Worm (Caenorhabditis elegans) whole organism, late embryonic: Measurements from ENCODE around the gene T16G12.12.

Source experiments
- C08G9.2 ChIP-seq: sonication (generic microtip); optimal IDR thresholded peaks from 2 replicates; lab custom pipeline; 2016; ENCODE audit warnings: mild to moderate bottlenecking, missing genetic modification characterization, moderate library complexity, missing compliant biosample characterization
- F13H6.1 ChIP-seq: sonication (generic microtip); optimal IDR thresholded peaks from 2 replicates; lab custom pipeline; 2016; ENCODE audit warnings: missing genetic modification characterization, missing compliant biosample characterization
- K09A11.1 ChIP-seq: sonication (generic microtip); optimal IDR thresholded peaks from 2 replicates; lab custom pipeline; 2017; ENCODE audit warnings: antibody characterized with exemption, mild to moderate bottlenecking, missing genetic modification characterization, missing compliant biosample characterization; ENCODE audit not compliant: insufficient read depth
- Y22D7AL.16 ChIP-seq: sonication (generic microtip); optimal IDR thresholded peaks from 2 replicates; lab custom pipeline; 2016; ENCODE audit warnings: missing genetic modification characterization, missing compliant biosample characterization
- ahr-1 ChIP-seq: sonication (generic microtip); optimal IDR thresholded peaks from 2 replicates; lab custom pipeline; 2016; ENCODE audit warnings: missing genetic modification characterization, missing compliant biosample characterization
- ceh-14 ChIP-seq: sonication (generic microtip); optimal IDR thresholded peaks from 2 replicates; lab custom pipeline; 2016; ENCODE audit warnings: missing genotype, missing genetic modification characterization, missing compliant biosample characterization
- ceh-18 ChIP-seq: sonication (generic microtip); optimal IDR thresholded peaks from 2 replicates; lab custom pipeline; 2016; ENCODE audit warnings: missing genetic modification characterization, missing compliant biosample characterization
- ceh-19 ChIP-seq: fragments of 200-800 bp; sonication (Bioruptor generic); optimal IDR thresholded peaks from 2 replicates; lab custom pipeline; 2018; ENCODE audit warnings: mild to moderate bottlenecking, missing genetic modification characterization, missing compliant biosample characterization
- ceh-30 ChIP-seq: fragments of 150-350 bp; optimal IDR thresholded peaks from 2 replicates; lab custom pipeline; 2014; ENCODE audit warnings: missing biosample characterization, missing genetic modification characterization
- ceh-31 ChIP-seq: sonication (generic microtip); optimal IDR thresholded peaks from 2 replicates; lab custom pipeline; 2016; ENCODE audit warnings: missing genetic modification characterization, missing compliant biosample characterization
- ceh-34 ChIP-seq: sonication (generic microtip); optimal IDR thresholded peaks from 2 replicates; lab custom pipeline; 2016; ENCODE audit warnings: mild to moderate bottlenecking, missing genetic modification characterization, missing compliant biosample characterization
- ceh-45 ChIP-seq: fragments of 200-800 bp; sonication (Bioruptor generic); IDR thresholded peaks from 2 replicates; pipeline ENCODE4 v1.3.6; 2022; ENCODE audit warnings: missing genetic modification reagents, missing genetic modification characterization, missing compliant biosample characterization
- ceh-6 ChIP-seq: fragments of 200-800 bp; sonication (Bioruptor generic); optimal IDR thresholded peaks from 2 replicates; lab custom pipeline; 2018; ENCODE audit warnings: mild to moderate bottlenecking, missing genetic modification characterization, missing compliant biosample characterization
- ceh-9 ChIP-seq: sonication (generic microtip); optimal IDR thresholded peaks from 2 replicates; lab custom pipeline; 2016; ENCODE audit warnings: mild to moderate bottlenecking, missing genetic modification characterization, inconsistent platforms, missing compliant biosample characterization
- che-1 ChIP-seq: sonication (generic microtip); optimal IDR thresholded peaks from 2 replicates; lab custom pipeline; 2016; ENCODE audit warnings: mild to moderate bottlenecking, missing genetic modification characterization, missing compliant biosample characterization
- elt-4 ChIP-seq: sonication (generic microtip); optimal IDR thresholded peaks from 2 replicates; lab custom pipeline; 2016; ENCODE audit warnings: missing genetic modification characterization, missing compliant biosample characterization
- fkh-6 ChIP-seq: sonication (generic microtip); optimal IDR thresholded peaks from 2 replicates; lab custom pipeline; 2016; ENCODE audit warnings: missing genetic modification characterization, missing compliant biosample characterization
- gmeb-2 ChIP-seq: sonication (generic microtip); optimal IDR thresholded peaks from 2 replicates; lab custom pipeline; 2016; ENCODE audit warnings: missing genetic modification characterization, inconsistent platforms, missing compliant biosample characterization
- hlh-13 ChIP-seq: fragments of 200-800 bp; sonication (Bioruptor generic); optimal IDR thresholded peaks from 2 replicates; lab custom pipeline; 2018; ENCODE audit warnings: mild to moderate bottlenecking, missing genetic modification characterization, missing compliant biosample characterization
- hlh-15 ChIP-seq: sonication (generic microtip); optimal IDR thresholded peaks from 2 replicates; lab custom pipeline; 2016; ENCODE audit warnings: missing genetic modification characterization, missing compliant biosample characterization
- hlh-6 ChIP-seq: sonication (generic microtip); optimal IDR thresholded peaks from 2 replicates; lab custom pipeline; 2016; ENCODE audit warnings: missing genotype, missing genetic modification characterization, missing compliant biosample characterization
- lin-11 ChIP-seq: fragments of 200-800 bp; sonication (Bioruptor generic); optimal IDR thresholded peaks from 2 replicates; lab custom pipeline; 2018; ENCODE audit warnings: mild to moderate bottlenecking, missing genetic modification characterization, missing compliant biosample characterization
- madf-2 ChIP-seq: sonication (generic microtip); optimal IDR thresholded peaks from 2 replicates; lab custom pipeline; 2017; ENCODE audit warnings: missing genetic modification characterization, missing compliant biosample characterization
- nfya-1 ChIP-seq: sonication (generic microtip); optimal IDR thresholded peaks from 2 replicates; lab custom pipeline; 2017; ENCODE audit warnings: missing genetic modification characterization, mild to moderate bottlenecking, missing compliant biosample characterization, antibody characterized with exemption, moderate library complexity
- nhr-11 ChIP-seq: fragments of 150-350 bp; optimal IDR thresholded peaks from 2 replicates; lab custom pipeline; 2014; ENCODE audit warnings: missing biosample characterization, missing genetic modification characterization
- npax-4 ChIP-seq: sonication (generic microtip); optimal IDR thresholded peaks from 2 replicates; lab custom pipeline; 2016; ENCODE audit warnings: missing genetic modification characterization, missing compliant biosample characterization
- odd-2 ChIP-seq: sonication (generic microtip); optimal IDR thresholded peaks from 2 replicates; lab custom pipeline; 2017; ENCODE audit warnings: antibody characterized with exemption, mild to moderate bottlenecking, missing genetic modification characterization, missing compliant biosample characterization
- pros-1 ChIP-seq: fragments of 150-350 bp; optimal IDR thresholded peaks from 2 replicates; lab custom pipeline; 2014; ENCODE audit warnings: missing biosample characterization, missing genetic modification reagents, missing genetic modification characterization
- rnt-1 ChIP-seq: sonication (generic microtip); optimal IDR thresholded peaks from 2 replicates; lab custom pipeline; 2016; ENCODE audit warnings: missing genetic modification characterization, missing compliant biosample characterization
- sdc-2 ChIP-seq: sonication (generic microtip); optimal IDR thresholded peaks from 2 replicates; lab custom pipeline; 2016; ENCODE audit warnings: missing genotype, missing genetic modification characterization, missing compliant biosample characterization
- sox-2 ChIP-seq: fragments of 200-800 bp; sonication (Bioruptor generic); IDR thresholded peaks from 2 replicates; pipeline ENCODE4 v1.3.6; 2022; ENCODE audit warnings: missing genetic modification reagents, missing genetic modification characterization, missing compliant biosample characterization
- syd-9 ChIP-seq: sonication (generic microtip); optimal IDR thresholded peaks from 2 replicates; lab custom pipeline; 2016; ENCODE audit warnings: mild to moderate bottlenecking, missing genetic modification characterization, moderate library complexity, missing compliant biosample characterization
- tbx-2 ChIP-seq: sonication (generic microtip); optimal IDR thresholded peaks from 2 replicates; lab custom pipeline; 2016; ENCODE audit warnings: missing genetic modification characterization, missing compliant biosample characterization
- tbx-7 ChIP-seq: sonication (generic microtip); optimal IDR thresholded peaks from 2 replicates; lab custom pipeline; 2016; ENCODE audit warnings: missing genotype, missing genetic modification characterization, missing compliant biosample characterization
- ttx-3 ChIP-seq: sonication (generic microtip); optimal IDR thresholded peaks from 2 replicates; lab custom pipeline; 2016; ENCODE audit warnings: missing genetic modification reagents, missing genetic modification characterization, missing compliant biosample characterization
- unc-86 ChIP-seq: sonication (generic microtip); optimal IDR thresholded peaks from 2 replicates; lab custom pipeline; 2016; ENCODE audit warnings: missing genetic modification characterization, missing compliant biosample characterization
- zip-5 ChIP-seq: sonication (generic microtip); optimal IDR thresholded peaks from 2 replicates; lab custom pipeline; 2016; ENCODE audit warnings: missing genetic modification characterization, missing compliant biosample characterization
- ztf-16 ChIP-seq: sonication (generic microtip); optimal IDR thresholded peaks from 2 replicates; lab custom pipeline; 2017; ENCODE audit warnings: missing genetic modification characterization, missing compliant biosample characterization

T16G12.12 gene

ce11 chrIII:10096525-10096972, 43.1 kb downstream of the T16G12.12 start (continued):
- no peak for TF ChIP-seq ceh-6 (GFP tag; lab: Kevin White, UChicago)
- no peak for TF ChIP-seq hlh-15 (tag; lab: Kevin White, UChicago)
- no peak for TF ChIP-seq nhr-11
- peak; percentile 59 for TF ChIP-seq K09A11.1 (tag; lab: Kevin White, UChicago)
- no peak for TF ChIP-seq tbx-7 (tag; lab: Kevin White, UChicago)
- peak; percentile 44 for TF ChIP-seq F13H6.1 (tag; lab: Kevin White, UChicago)
- peak; percentile 98 for TF ChIP-seq nfya-1 (tag; lab: Kevin White, UChicago)
- no peak for TF ChIP-seq zip-5 (tag; lab: Kevin White, UChicago)
- no peak for TF ChIP-seq lin-11
- no peak for TF ChIP-seq ttx-3
- no peak for TF ChIP-seq ceh-30 (tag; lab: Kevin White, UChicago)
- TF ChIP-seq sox-2 (GFP tag; lab: Robert Waterston, UW): no peak; the same call in 1 of the 2 replicates
- TF ChIP-seq ztf-16: peak; percentile 18
- peak; percentile 53 for TF ChIP-seq C08G9.2 (tag; lab: Kevin White, UChicago)
- no peak for TF ChIP-seq syd-9 (tag; lab: Kevin White, UChicago)

- TF ChIP-seq ceh-34: no peak
- no peak for TF ChIP-seq sdc-2 (tag; lab: Kevin White, UChicago)
- no peak for TF ChIP-seq ceh-18
- TF ChIP-seq ceh-45 (GFP tag; lab: Robert Waterston, UW): no peak
- TF ChIP-seq F13H6.1 (tag; lab: Kevin White, UChicago): no peak
- no peak for TF ChIP-seq pros-1 (tag; lab: Kevin White, UChicago)
- no peak for TF ChIP-seq zip-5 (tag; lab: Kevin White, UChicago)
- no peak for TF ChIP-seq Y22D7AL.16 (tag; lab: Kevin White, UChicago)
- TF ChIP-seq gmeb-2: no peak
- TF ChIP-seq npax-4 (tag; lab: Kevin White, UChicago): no peak
Measured at ce11 chrIII:10097981-10098380, 44.6 kb downstream of the T16G12.12 start, which contains the start of gene spop-1. spop-1 (minus strand) TSS chrIII:10098081.

ce11 chrIII:10101352-10101751, 47.9 kb downstream of the T16G12.12 start, which contains the start of gene kel-10:
kel-10 (minus strand) TSS chrIII:10101452.
- no peak for TF ChIP-seq ceh-18
- no peak for TF ChIP-seq syd-9 (tag; lab: Kevin White, UChicago)
- TF ChIP-seq madf-2 (tag; lab: Kevin White, UChicago): no peak
- TF ChIP-seq ceh-45 (GFP tag; lab: Robert Waterston, UW): no peak
- no peak for TF ChIP-seq unc-86
- no peak for TF ChIP-seq hlh-6
- no peak for TF ChIP-seq ceh-19
- no peak for TF ChIP-seq ceh-6 (GFP tag; lab: Kevin White, UChicago)
- no peak for TF ChIP-seq nhr-11
- TF ChIP-seq hlh-13 (GFP tag; lab: Kevin White, UChicago): no peak
- no peak for TF ChIP-seq tbx-7 (tag; lab: Kevin White, UChicago)
- no peak for TF ChIP-seq fkh-6 (tag; lab: Kevin White, UChicago)

ce11 chrIII:10106390-10106789, 53.0 kb downstream of the T16G12.12 start, which contains the start of gene srt-55:
srt-55 (minus strand) TSS chrIII:10106490.
- TF ChIP-seq tbx-7 (tag; lab: Kevin White, UChicago) (no peak), odd-2 (tag; lab: Kevin White, UChicago) (no peak), che-1 (tag; lab: Kevin White, UChicago) (no peak), sox-2 (GFP tag; lab: Robert Waterston, UW) (no peak), hlh-15 (tag; lab: Kevin White, UChicago) (no peak), ahr-1 (no peak), tbx-2 (no peak), ceh-18 (no peak), rnt-1 (tag; lab: Kevin White, UChicago) (no peak), ttx-3 (no peak), ceh-31 (no peak), elt-4 (tag; lab: Kevin White, UChicago) (no peak), C08G9.2 (tag; lab: Kevin White, UChicago) (no peak), ceh-30 (tag; lab: Kevin White, UChicago) (no peak), ceh-14 (tag; lab: Kevin White, UChicago) (no peak), ceh-9 (no peak), nhr-11 (no peak)
